Worm (Caenorhabditis elegans) whole organism, L2 larva: ENCODE results near the gene Y62E10A.24.

Experiments used
- C34F6.9 ChIP-seq: fragments of 150-350 bp; optimal IDR thresholded peaks from 2 replicates; lab custom pipeline; 2014; ENCODE audit warnings: missing biosample characterization, missing genetic modification characterization
- F13H6.1 ChIP-seq: sonication (generic microtip); optimal IDR thresholded peaks from 2 replicates; lab custom pipeline; 2016; ENCODE audit warnings: missing genetic modification characterization, missing compliant biosample characterization
- R02D3.7 ChIP-seq: fragments of 150-350 bp; optimal IDR thresholded peaks from 2 replicates; lab custom pipeline; 2014; ENCODE audit warnings: missing biosample characterization, missing genetic modification characterization
- Y55F3AM.14 ChIP-seq: fragments of 200-800 bp; sonication (Bioruptor generic); optimal IDR thresholded peaks from 2 replicates; lab custom pipeline; 2018; ENCODE audit warnings: mild to moderate bottlenecking, missing genetic modification characterization, missing compliant biosample characterization
- ZK546.5 ChIP-seq: sonication (generic microtip); optimal IDR thresholded peaks from 2 replicates; lab custom pipeline; 2017; ENCODE audit warnings: missing biosample characterization, missing genetic modification characterization
- aly-2 ChIP-seq: fragments of 150-350 bp; optimal IDR thresholded peaks from 2 replicates; lab custom pipeline; 2014; ENCODE audit warnings: missing biosample characterization, missing genetic modification characterization
- ama-1 ChIP-seq: fragments of 150-350 bp; optimal IDR thresholded peaks from 2 replicates; lab custom pipeline; 2018; ENCODE audit warnings: inconsistent platforms
- blmp-1 ChIP-seq: sonication (generic microtip); optimal IDR thresholded peaks from 2 replicates; lab custom pipeline; 2017; ENCODE audit warnings: missing genetic modification characterization, mild to moderate bottlenecking, missing compliant biosample characterization, antibody characterized with exemption, moderate library complexity; ENCODE audit not compliant: insufficient read depth
- ceh-82 ChIP-seq: fragments of 150-350 bp; optimal IDR thresholded peaks from 2 replicates; lab custom pipeline; 2014; ENCODE audit warnings: missing biosample characterization, missing genetic modification characterization
- crh-2 ChIP-seq: sonication (generic microtip); optimal IDR thresholded peaks from 2 replicates; lab custom pipeline; 2017; ENCODE audit warnings: missing biosample characterization, missing genetic modification characterization
- dmd-4 ChIP-seq: sonication (generic microtip); optimal IDR thresholded peaks from 2 replicates; lab custom pipeline; 2017; ENCODE audit warnings: missing biosample characterization, missing genetic modification characterization
- egl-27 ChIP-seq: sonication (generic microtip); optimal IDR thresholded peaks from 3 replicates; lab custom pipeline; 2017; ENCODE audit warnings: missing biosample characterization, missing genetic modification reagents, missing genetic modification characterization
- elt-3 ChIP-seq: sonication (generic microtip); optimal IDR thresholded peaks from 2 replicates; lab custom pipeline; 2017; ENCODE audit warnings: missing biosample characterization, missing genetic modification characterization
- fos-1 ChIP-seq: fragments of 150-350 bp; optimal IDR thresholded peaks from 2 replicates; lab custom pipeline; 2014; ENCODE audit warnings: missing biosample characterization, missing genetic modification characterization
- gmeb-1 ChIP-seq: fragments of 150-350 bp; optimal IDR thresholded peaks from 2 replicates; lab custom pipeline; 2014; ENCODE audit warnings: missing biosample characterization, missing genetic modification characterization
- lin-11 ChIP-seq: fragments of 150-350 bp; sonication (generic microtip); optimal IDR thresholded peaks from 2 replicates; lab custom pipeline; 2014; ENCODE audit warnings: missing biosample characterization, missing genetic modification characterization, inconsistent platforms, mixed read lengths
- lin-13 ChIP-seq: fragments of 150-350 bp; optimal IDR thresholded peaks from 2 replicates; lab custom pipeline; 2014; ENCODE audit warnings: missing biosample characterization, missing genetic modification reagents, missing genetic modification characterization
- lin-39 ChIP-seq: fragments of 150-350 bp; optimal IDR thresholded peaks from 2 replicates; lab custom pipeline; 2014; ENCODE audit warnings: missing biosample characterization, missing genetic modification reagents, missing genetic modification characterization
- mab-5 ChIP-seq: fragments of 150-350 bp; optimal IDR thresholded peaks from 2 replicates; lab custom pipeline; 2014; ENCODE audit warnings: missing biosample characterization, missing genetic modification characterization
- mdl-1 ChIP-seq, 2 experiments: fragments of 150-350 bp in 1 of 2; sonication (generic microtip) in 1 of 2; optimal IDR thresholded peaks; 2 replicates each; lab custom pipeline; 2017; ENCODE audit warnings: missing biosample characterization in 2 of 2, missing genetic modification characterization in 2 of 2
- nhr-10 ChIP-seq: sonication (generic microtip); optimal IDR thresholded peaks from 2 replicates; lab custom pipeline; 2017; ENCODE audit warnings: missing biosample characterization, missing genetic modification characterization
- nhr-12 ChIP-seq: fragments of 150-350 bp; optimal IDR thresholded peaks from 2 replicates; lab custom pipeline; 2014; ENCODE audit warnings: missing biosample characterization, missing genetic modification characterization
- nhr-129 ChIP-seq: fragments of 150-350 bp; optimal IDR thresholded peaks from 2 replicates; lab custom pipeline; 2014; ENCODE audit warnings: missing biosample characterization, missing genetic modification characterization
- nhr-23 ChIP-seq: fragments of 150-350 bp; optimal IDR thresholded peaks from 2 replicates; lab custom pipeline; 2014; ENCODE audit warnings: missing biosample characterization, missing genetic modification reagents, missing genetic modification characterization
- nhr-237 ChIP-seq: fragments of 150-350 bp; optimal IDR thresholded peaks from 2 replicates; lab custom pipeline; 2014; ENCODE audit warnings: missing biosample characterization, missing genetic modification characterization
- nhr-25 ChIP-seq: fragments of 150-350 bp; sonication (generic microtip); optimal IDR thresholded peaks from 3 replicates; lab custom pipeline; 2014; ENCODE audit warnings: missing biosample characterization, missing genetic modification characterization
- nhr-6 ChIP-seq: fragments of 150-350 bp; optimal IDR thresholded peaks from 2 replicates; lab custom pipeline; 2014; ENCODE audit warnings: missing biosample characterization, missing genetic modification characterization
- peb-1 ChIP-seq: fragments of 150-350 bp; optimal IDR thresholded peaks from 2 replicates; lab custom pipeline; 2014; ENCODE audit warnings: missing biosample characterization, missing genetic modification characterization
- sem-4 ChIP-seq: fragments of 150-350 bp; optimal IDR thresholded peaks from 2 replicates; lab custom pipeline; 2014; ENCODE audit warnings: missing biosample characterization, missing genetic modification reagents, missing genetic modification characterization
- sma-3 ChIP-seq: sonication (generic microtip); optimal IDR thresholded peaks from 2 replicates; lab custom pipeline; 2016; ENCODE audit warnings: missing genetic modification reagents, missing genetic modification characterization, missing compliant biosample characterization
- sma-9 ChIP-seq, 2 experiments: fragments of 150-350 bp in 1 of 2; sonication (generic microtip) in 1 of 2; optimal IDR thresholded peaks; 2 replicates each; lab custom pipeline; 2014 to 2016; ENCODE audit warnings: missing genetic modification characterization in 2 of 2, mild to moderate bottlenecking in 1 of 2, missing biosample characterization in 1 of 2, missing compliant biosample characterization in 1 of 2, missing genetic modification reagents in 1 of 2, moderate library complexity in 1 of 2
- snpc-4 ChIP-seq: fragments of 150-350 bp; optimal IDR thresholded peaks from 2 replicates; lab custom pipeline; 2014; ENCODE audit warnings: missing biosample characterization, missing genetic modification characterization
- unc-39 ChIP-seq: fragments of 150-350 bp; optimal IDR thresholded peaks from 2 replicates; lab custom pipeline; 2014; ENCODE audit warnings: missing biosample characterization, missing genetic modification characterization
- ztf-11 ChIP-seq: sonication (generic microtip); optimal IDR thresholded peaks from 2 replicates; lab custom pipeline; 2017; ENCODE audit warnings: missing biosample characterization, missing genetic modification characterization
- ztf-4 ChIP-seq: fragments of 150-350 bp; optimal IDR thresholded peaks from 2 replicates; lab custom pipeline; 2014; ENCODE audit warnings: missing biosample characterization, missing genetic modification characterization

The Y62E10A.24 gene

DNA sequence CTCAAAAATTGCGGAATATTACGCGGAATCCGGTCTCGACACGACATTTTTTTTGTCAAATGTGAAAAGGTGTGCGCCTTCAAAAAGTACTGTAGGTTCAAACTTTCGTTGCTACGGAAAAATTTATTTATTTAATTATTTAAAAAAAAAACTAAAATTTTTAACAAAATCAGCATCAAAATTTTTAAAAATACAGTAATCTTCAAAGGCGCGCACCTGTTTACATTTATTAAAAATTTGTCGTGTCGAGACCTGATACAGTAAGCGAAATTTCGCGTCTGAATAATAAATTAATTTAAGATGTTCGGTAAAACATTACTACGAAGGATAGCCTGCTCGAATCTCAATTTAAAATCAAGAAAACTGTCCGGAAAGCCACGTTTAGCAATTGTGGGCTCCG, 1.2 kb downstream of the Y62E10A.24 start, which contains the start of gene Y62E10A.6:
Gene Y62E10A.6, plus strand, starts transcription at position 301 of the 400 bp plus-strand sequence.
- TF ChIP-seq R02D3.7 (no peak), gmeb-1 (tag; lab: Kevin White, UChicago) (no peak), Y55F3AM.14 (GFP tag; lab: Kevin White, UChicago) (no peak), nhr-10 (tag; lab: Kevin White, UChicago) (no peak), peb-1 (no peak), nhr-25 (tag; lab: Kevin White, UChicago) (no peak), nhr-23 (tag; lab: Kevin White, UChicago) (no peak), ama-1 (no peak), nhr-129 (tag; lab: Kevin White, UChicago) (no peak), elt-3 (tag; lab: Kevin White, UChicago) (no peak), crh-2 (tag; lab: Kevin White, UChicago) (no peak)

DNA sequence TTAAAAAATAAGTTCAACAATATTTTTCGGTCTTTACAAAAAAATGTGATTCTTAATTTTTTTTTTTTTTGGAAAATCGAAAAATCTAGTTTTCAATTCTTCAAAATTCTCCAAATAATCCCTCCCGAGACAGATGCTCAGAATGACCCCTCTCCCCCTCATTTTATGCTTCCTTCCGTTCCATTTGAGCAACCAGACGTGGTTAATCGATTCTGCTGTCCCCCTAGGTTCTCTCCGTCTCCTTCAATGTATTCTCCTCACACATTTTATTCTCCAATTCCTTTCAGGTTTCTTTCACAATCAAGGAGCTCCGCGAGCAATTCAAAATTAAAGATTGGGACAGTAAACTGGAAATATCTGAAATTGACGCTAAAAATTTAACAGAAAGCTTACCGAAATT, 4.4 kb downstream of the Y62E10A.24 start:
- TF ChIP-seq sma-3 = no peak
- TF ChIP-seq lin-39 (tag; lab: Kevin White, UChicago) = no peak
- TF ChIP-seq ztf-11 = no peak
- no peak for TF ChIP-seq mab-5 (tag; lab: Kevin White, UChicago)
- no peak for TF ChIP-seq F13H6.1
- TF ChIP-seq nhr-129 (tag; lab: Kevin White, UChicago) = no peak
- TF ChIP-seq snpc-4 (tag; lab: Kevin White, UChicago) = no peak
- TF ChIP-seq ZK546.5 = no peak
- no peak for TF ChIP-seq nhr-237 (tag; lab: Kevin White, UChicago)
- TF ChIP-seq nhr-12 (tag; lab: Kevin White, UChicago) = no peak
- TF ChIP-seq unc-39 (tag; lab: Kevin White, UChicago) = no peak
- TF ChIP-seq ztf-4 (tag; lab: Kevin White, UChicago) = no peak

DNA sequence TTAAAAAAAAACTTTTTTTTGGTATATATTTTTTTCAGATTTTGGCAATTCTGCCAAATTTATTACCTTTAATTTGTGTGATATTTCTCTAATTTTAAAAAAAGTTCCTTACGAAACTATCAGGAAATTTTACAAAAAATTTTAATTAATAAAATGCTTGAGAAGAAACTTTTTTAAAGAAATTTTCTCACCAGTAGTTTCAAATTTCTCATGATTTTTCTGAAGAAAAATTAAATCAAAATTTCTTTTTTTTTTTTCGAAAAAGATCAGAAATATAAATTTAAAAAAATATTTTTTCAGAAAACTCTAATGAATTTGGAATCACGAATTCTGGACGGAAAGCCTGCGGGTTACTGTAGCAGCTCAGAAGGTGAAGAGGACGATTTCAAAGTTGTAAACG, 7.2 kb downstream of the Y62E10A.24 start, which contains the start of gene mau-8:
Gene mau-8, plus strand, starts transcription at position 301 of the 400 bp plus-strand sequence.
- TF ChIP-seq nhr-25 (tag; lab: Kevin White, UChicago) (no peak), gmeb-1 (tag; lab: Kevin White, UChicago) (no peak)

ce11 chrIV:13380506-13380905, 10.0 kb downstream of the Y62E10A.24 start:
- no peak for TF ChIP-seq ZK546.5
- no peak for TF ChIP-seq ztf-11
- TF ChIP-seq sem-4 = no peak
- TF ChIP-seq lin-13 (GFP tag; lab: Kevin White, UChicago) = no peak
- no peak for TF ChIP-seq fos-1 (tag; lab: Kevin White, UChicago)
- no peak for TF ChIP-seq blmp-1 (tag; lab: Kevin White, UChicago)
- TF ChIP-seq Y55F3AM.14 (GFP tag; lab: Kevin White, UChicago) = no peak
- no peak for TF ChIP-seq gmeb-1 (tag; lab: Kevin White, UChicago)
- no peak for TF ChIP-seq egl-27 (tag; lab: Kevin White, UChicago)
- TF ChIP-seq nhr-6 (tag; lab: Kevin White, UChicago) = no peak
- TF ChIP-seq C34F6.9 (tag; lab: Kevin White, UChicago) = no peak
- no peak for TF ChIP-seq nhr-237 (tag; lab: Kevin White, UChicago)
- TF ChIP-seq, all 48 proteins: peak for 0

- TF ChIP-seq R02D3.7 (no peak), dmd-4 (tag; lab: Kevin White, UChicago) (no peak), nhr-237 (tag; lab: Kevin White, UChicago) (no peak), ceh-82 (tag; lab: Kevin White, UChicago) (no peak), lin-11 (tag; lab: Kevin White, UChicago) (no peak), mdl-1 (tag; optimal IDR thresholded peaks at IDR 0.05; lab: Kevin White, UChicago) (no peak), sma-9 (GFP tag; optimal IDR thresholded peaks at IDR 0.05; lab: Kevin White, UChicago) (no peak), sma-9 (tag; optimal IDR thresholded peaks at IDR 0.05; lab: Kevin White, UChicago) (no peak), unc-39 (tag; lab: Kevin White, UChicago) (no peak), aly-2 (tag; lab: Kevin White, UChicago) (no peak), ZK546.5 (no peak)
Observed at ce11 chrIV:13381823-13382222, 11.3 kb downstream of the Y62E10A.24 start, which contains the start of gene emc-3. emc-3 (minus strand) TSS chrIV:13381923.
